Fruit fly (Drosophila melanogaster): ENCODE data around the gene CG7824.

CG7824 gene

dm6 chr3R:29876733-29877193 lies 18.0 kb upstream of the CG7824 start, which contains the start of gene CG31038 (continued):
- TF ChIP-seq CG12219 (GFP tag; optimal IDR thresholded peaks at IDR 0.05) (peak; percentile 42), sens (GFP tag) (peak; percentile 76), CG11560 (tag; IDR thresholded peaks at IDR 0.05) (no peak), klu (GFP tag; IDR thresholded peaks at IDR 0.05) (no peak), CG12769 (tag; optimal IDR thresholded peaks at IDR 0.05) (peak; percentile 37), stc (GFP tag; IDR thresholded peaks at IDR 0.05) (0 out of 2 replicates have a peak, but pooled peaks have one; percentile 17), Atf-2 (GFP tag; optimal IDR thresholded peaks at IDR 0.05) (no peak), sima (GFP tag; optimal IDR thresholded peaks at IDR 0.05) (no peak), sens-2 (GFP tag; IDR thresholded peaks at IDR 0.05) (peak; percentile 41; the same call in 1 of the 2 replicates), crol (GFP tag; IDR thresholded peaks at IDR 0.05) (no peak), Hr3 (GFP tag; optimal IDR thresholded peaks at IDR 0.05) (no peak), CG1024 (GFP tag; IDR thresholded peaks at IDR 0.05) (no peak; the same call in 1 of the 2 replicates), seq (GFP tag; IDR thresholded peaks at IDR 0.05) (no peak), PHDP (tag; optimal IDR thresholded peaks at IDR 0.05) (no peak), HmgZ (tag; optimal IDR thresholded peaks at IDR 0.05) (no peak), CG15479 (GFP tag; optimal IDR thresholded peaks at IDR 0.05) (peak; percentile 85), gt (GFP tag; IDR thresholded peaks at IDR 0.05) (no peak), ranshi (GFP tag; IDR thresholded peaks at IDR 0.05) (peak; percentile 25; the same call in 1 of the 2 replicates), CG8359 (GFP tag; optimal IDR thresholded peaks at IDR 0.05; ENCODE audit: borderline replicate concordance) (no peak), E2f2 (GFP tag; IDR thresholded peaks at IDR 0.05) (no peak), Atf6 (GFP tag; IDR thresholded peaks at IDR 0.05) (no peak), CG5953 (GFP tag; IDR thresholded peaks at IDR 0.05) (no peak), CG9876 (GFP tag; optimal IDR thresholded peaks at IDR 0.05) (no peak), CG12071 (GFP tag; optimal IDR thresholded peaks at IDR 0.05) (peak; percentile 38), az2 (GFP tag; optimal IDR thresholded peaks at IDR 0.05) (no peak), CG6683 (GFP tag; optimal IDR thresholded peaks at IDR 0.05) (no peak), salm (tag; optimal IDR thresholded peaks at IDR 0.05) (no peak), oc (tag; optimal IDR thresholded peaks at IDR 0.05) (no peak), Oli (tag; optimal IDR thresholded peaks at IDR 0.05) (no peak), Bgb (GFP tag; IDR thresholded peaks at IDR 0.05; ENCODE audit: partially characterized antibody) (peak; percentile 56), CG7786 (GFP tag; optimal IDR thresholded peaks at IDR 0.05) (no peak), CG13424 (tag; optimal IDR thresholded peaks at IDR 0.05) (no peak), sug (tag; optimal IDR thresholded peaks at IDR 0.05) (no peak), CG9437 (GFP tag; optimal IDR thresholded peaks at IDR 0.05) (no peak), gfzf (GFP tag; optimal IDR thresholded peaks at IDR 0.05) (no peak), Gsc (GFP tag; IDR thresholded peaks at IDR 0.05) (no peak), Xrp1 (GFP tag; IDR thresholded peaks at IDR 0.05) (peak; percentile 28; the same call in 1 of the 2 replicates), Dll (GFP tag; IDR thresholded peaks at IDR 0.05; ENCODE audit: partially characterized antibody) (0 out of 4 replicates have a peak, but pooled peaks have one; percentile 36), Ets97D (GFP tag; optimal IDR thresholded peaks at IDR 0.05) (no peak), HLH4C (GFP tag; IDR thresholded peaks at IDR 0.05; ENCODE audit: partially characterized antibody) (peak; percentile 42; the same call in 1 of the 3 replicates), CG8765 (GFP tag; IDR thresholded peaks at IDR 0.05) (peak; percentile 37; the same call in 1 of the 2 replicates), CG34422 (GFP tag; IDR thresholded peaks at IDR 0.05) (peak; percentile 71; the same call in 1 of the 3 replicates), Dref (GFP tag; IDR thresholded peaks at IDR 0.05) (no peak), Poxn (GFP tag; IDR thresholded peaks at IDR 0.05) (no peak), kni (GFP tag; optimal IDR thresholded peaks at IDR 0.05) (peak; percentile 58), CG4282 (GFP tag; optimal IDR thresholded peaks at IDR 0.05) (no peak), CG33557 (GFP tag; optimal IDR thresholded peaks at IDR 0.05) (no peak), ATbp (GFP tag; optimal IDR thresholded peaks at IDR 0.05) (no peak), HLH54F (GFP tag; optimal IDR thresholded peaks at IDR 0.05) (no peak), bcd (GFP tag; optimal IDR thresholded peaks at IDR 0.05) (no peak), CG17912 (GFP tag; optimal IDR thresholded peaks at IDR 0.05) (no peak)
